Fruit fly (Drosophila melanogaster) whole organism, embryonic: Measurements from ENCODE around the gene RabX4.

Experiments used
- Adf1 ChIP-seq: fragments of 200-800 bp; sonication (Bioruptor generic); IDR thresholded peaks from 2 replicates; pipeline ENCODE4 v1.3.6; 2022; ENCODE audit warnings: missing biosample characterization, missing genetic modification characterization
- CG1024 ChIP-seq: fragments of 200-800 bp; sonication (Bioruptor generic); IDR thresholded peaks from 2 replicates; pipeline ENCODE4 v1.3.6; 2022; ENCODE audit warnings: missing biosample characterization, missing genetic modification characterization
- CG12769 ChIP-seq: fragments of 200-800 bp; sonication (Bioruptor generic); optimal IDR thresholded peaks from 2 replicates; lab custom pipeline; 2019; ENCODE audit warnings: missing biosample characterization, mild to moderate bottlenecking, missing genetic modification characterization, moderate library complexity
- CG2116 ChIP-seq: fragments of 200-800 bp; sonication (Bioruptor generic); optimal IDR thresholded peaks from 3 replicates; lab custom pipeline; 2018; ENCODE audit warnings: missing biosample characterization, mild to moderate bottlenecking, missing genetic modification characterization
- CG7745 ChIP-seq: fragments of 200-800 bp; sonication (Bioruptor generic); optimal IDR thresholded peaks from 2 replicates; lab custom pipeline; 2018; ENCODE audit warnings: missing biosample characterization, mild to moderate bottlenecking, missing genetic modification characterization, moderate library complexity
- Neu2 ChIP-seq: fragments of 200-800 bp; sonication (Bioruptor generic); optimal IDR thresholded peaks from 3 replicates; lab custom pipeline; 2016; ENCODE audit warnings: missing biosample characterization, missing genetic modification characterization, borderline replicate concordance
- fd102C ChIP-seq: fragments of 200-800 bp; sonication (Bioruptor generic); optimal IDR thresholded peaks from 2 replicates; lab custom pipeline; 2018; ENCODE audit warnings: missing biosample characterization, mild to moderate bottlenecking, missing genetic modification characterization, moderate library complexity
- pfk ChIP-seq: fragments of 200-800 bp; sonication (Bioruptor generic); optimal IDR thresholded peaks from 2 replicates; lab custom pipeline; 2018; ENCODE audit warnings: missing biosample characterization, mild to moderate bottlenecking, missing genetic modification characterization, moderate library complexity

DNA sequence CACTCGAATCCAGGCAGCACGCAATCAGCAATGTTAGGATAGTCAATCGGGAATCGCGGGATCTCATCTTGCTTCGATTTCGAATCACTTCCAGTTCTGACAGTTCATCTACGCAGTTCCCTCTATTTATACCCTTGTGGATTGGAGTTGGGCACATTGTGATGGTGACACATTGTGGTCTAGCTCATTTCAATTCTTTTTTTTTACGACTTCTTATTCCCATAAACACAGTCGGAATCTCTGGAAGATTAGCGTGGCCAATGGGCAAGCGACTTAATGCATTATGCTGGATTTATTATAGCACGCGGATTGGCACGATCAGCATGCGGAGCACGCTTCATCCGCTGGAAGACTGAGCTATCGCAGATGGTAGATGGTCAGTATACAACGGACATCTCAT, 33.9 kb upstream of the RabX4 start, which contains the start of gene CG13640:
- TF ChIP-seq CG12769 (tag; lab: Kevin White, UChicago) (no peak), fd102C (no peak), CG1024 (no peak), CG2116 (GFP tag; lab: Kevin White, UChicago) (no peak), Adf1 (GFP tag; lab: Robert Waterston, UW) (no peak), CG7745 (tag; lab: Kevin White, UChicago) (no peak), pfk (GFP tag; lab: Kevin White, UChicago) (no peak), Neu2 (GFP tag; lab: Kevin White, UChicago) (no peak)
